Fruit fly (Drosophila melanogaster): ENCODE results near the gene primo-1.

The primo-1 gene

dm6 chr3R:13660924-13661659, 50.5 kb downstream of the primo-1 start, which contains the start of gene B52 (continued):
- TF ChIP-seq CG15269 (tag; optimal IDR thresholded peaks at IDR 0.05) (no peak), fd102C (GFP tag; optimal IDR thresholded peaks at IDR 0.05) (peak; percentile 45), CG12744 (GFP tag; optimal IDR thresholded peaks at IDR 0.05) (peak; percentile 28), chn (GFP tag; optimal IDR thresholded peaks at IDR 0.05) (peak; percentile 39), Nf-YA (GFP tag; IDR thresholded peaks at IDR 0.05) (0 out of 2 replicates have a peak, but pooled peaks have one; percentile 35), CG8944 (GFP tag; optimal IDR thresholded peaks at IDR 0.05) (no peak), CG13775 (GFP tag; optimal IDR thresholded peaks at IDR 0.05) (peak; percentile 66), CG15073 (GFP tag; optimal IDR thresholded peaks at IDR 0.05) (no peak), BtbVII (GFP tag; optimal IDR thresholded peaks at IDR 0.05) (peak; percentile 82), cwo (GFP tag; optimal IDR thresholded peaks at IDR 0.05) (no peak), Asciz (GFP tag; optimal IDR thresholded peaks at IDR 0.05) (peak; percentile 71), Myb (GFP tag; optimal IDR thresholded peaks at IDR 0.05) (peak; percentile 35), slp2 (GFP tag; optimal IDR thresholded peaks at IDR 0.05) (peak; percentile 38), CG34376 (GFP tag; optimal IDR thresholded peaks at IDR 0.05) (peak; percentile 84), CG6813 (GFP tag; optimal IDR thresholded peaks at IDR 0.05) (peak; percentile 75), onecut (GFP tag; IDR thresholded peaks at IDR 0.05) (peak; percentile 77), tio (GFP tag; optimal IDR thresholded peaks at IDR 0.05) (peak; percentile 68), inv (GFP tag; IDR thresholded peaks at IDR 0.05; ENCODE audit: partially characterized antibody) (peak; percentile 49; the same call in 1 of the 2 replicates), pb (GFP tag; optimal IDR thresholded peaks at IDR 0.05) (peak; percentile 85), mld (GFP tag; IDR thresholded peaks at IDR 0.05; ENCODE audit: partially characterized antibody) (0 out of 3 replicates have a peak, but pooled peaks have one; percentile 24), CG7271 (tag; optimal IDR thresholded peaks at IDR 0.05) (peak; percentile 78), wek (GFP tag; optimal IDR thresholded peaks at IDR 0.05) (peak; percentile 92), CG10209 (GFP tag; optimal IDR thresholded peaks at IDR 0.05) (peak; percentile 65), CG16863 (GFP tag; optimal IDR thresholded peaks at IDR 0.05) (peak; percentile 47), pros (GFP tag; optimal IDR thresholded peaks at IDR 0.05) (no peak), fu2 (GFP tag; optimal IDR thresholded peaks at IDR 0.05) (peak; percentile 17), Dad (GFP tag; optimal IDR thresholded peaks at IDR 0.05) (peak; percentile 61), CG4282 (GFP tag; optimal IDR thresholded peaks at IDR 0.05) (peak; percentile 21), eve (GFP tag; optimal IDR thresholded peaks at IDR 0.05) (no peak), CG10979 (tag; optimal IDR thresholded peaks at IDR 0.05) (peak; percentile 32), Sox102F (GFP tag; optimal IDR thresholded peaks at IDR 0.05) (no peak), slou (GFP tag; optimal IDR thresholded peaks at IDR 0.05) (no peak), CG8388 (GFP tag; optimal IDR thresholded peaks at IDR 0.05) (peak; percentile 40), CG17912 (GFP tag; optimal IDR thresholded peaks at IDR 0.05) (peak; percentile 71), oc (tag; optimal IDR thresholded peaks at IDR 0.05) (no peak), ssp (GFP tag; IDR thresholded peaks at IDR 0.05) (peak; percentile 76), CG3726 (GFP tag; IDR thresholded peaks at IDR 0.05) (no peak), CG1602 (GFP tag; optimal IDR thresholded peaks at IDR 0.05) (peak; percentile 25), CG3163 (GFP tag; optimal IDR thresholded peaks at IDR 0.05) (peak; percentile 20), Tbp (GFP tag; optimal IDR thresholded peaks at IDR 0.05) (no peak), crc (GFP tag; optimal IDR thresholded peaks at IDR 0.05) (peak; percentile 55), CG13894 (tag; optimal IDR thresholded peaks at IDR 0.05) (no peak), Atf-2 (GFP tag; optimal IDR thresholded peaks at IDR 0.05) (no peak), tap (tag; optimal IDR thresholded peaks at IDR 0.05) (no peak), Oaz (GFP tag; IDR thresholded peaks at IDR 0.05) (0 out of 2 replicates have a peak, but pooled peaks have one; percentile 9), HLH4C (GFP tag; IDR thresholded peaks at IDR 0.05; ENCODE audit: partially characterized antibody) (peak; percentile 52; the same call in 2 of the 3 replicates), Hr78 (GFP tag; optimal IDR thresholded peaks at IDR 0.05) (no peak), hb (GFP tag; IDR thresholded peaks at IDR 0.05; ENCODE audit: partially characterized antibody) (peak; percentile 18; the same call in 1 of the 3 replicates)
